Fruit fly (Drosophila melanogaster) whole organism, embryonic: Measurements from ENCODE around the gene CG2120.

ENCODE experiments used
- Ada2b ChIP-seq: fragments of 200-800 bp; sonication (Bioruptor generic); IDR thresholded peaks from 2 replicates; pipeline ENCODE4 v1.3.6; 2022; ENCODE audit warnings: missing biosample characterization, missing genetic modification characterization
- Atf6 ChIP-seq: fragments of 200-800 bp; sonication (Bioruptor generic); IDR thresholded peaks from 2 replicates; pipeline ENCODE4 v1.3.6; 2022; ENCODE audit warnings: missing biosample characterization, missing genetic modification characterization
- CG10209 ChIP-seq: fragments of 200-800 bp; sonication (Bioruptor generic); optimal IDR thresholded peaks from 3 replicates; lab custom pipeline; 2017; ENCODE audit warnings: missing biosample characterization, mild to moderate bottlenecking, missing genetic modification characterization, missing genetic modification reagents
- CG10654 ChIP-seq: fragments of 200-800 bp; sonication (Bioruptor generic); optimal IDR thresholded peaks from 2 replicates; lab custom pipeline; 2016; ENCODE audit warnings: missing biosample characterization, missing genetic modification characterization
- CG11247 ChIP-seq: fragments of 200-800 bp; sonication (Bioruptor generic); IDR thresholded peaks from 2 replicates; pipeline ENCODE4 v1.3.6; 2022; ENCODE audit warnings: missing biosample characterization, missing genetic modification characterization
- CG11398 ChIP-seq: fragments of 200-800 bp; sonication (Bioruptor generic); optimal IDR thresholded peaks from 2 replicates; lab custom pipeline; 2016; ENCODE audit warnings: missing biosample characterization, missing genetic modification characterization
- CG15696 ChIP-seq: fragments of 200-800 bp; sonication (Bioruptor generic); optimal IDR thresholded peaks from 2 replicates; lab custom pipeline; 2019; ENCODE audit warnings: missing biosample characterization, mild to moderate bottlenecking, missing genetic modification characterization, moderate library complexity
- CG17359 ChIP-seq: fragments of 200-800 bp; sonication (Bioruptor generic); optimal IDR thresholded peaks from 3 replicates; lab custom pipeline; 2018; ENCODE audit warnings: missing biosample characterization, mild to moderate bottlenecking, missing genetic modification characterization, moderate library complexity
- CG17385 ChIP-seq: fragments of 200-800 bp; sonication (Bioruptor generic); optimal IDR thresholded peaks from 3 replicates; lab custom pipeline; 2018; ENCODE audit warnings: missing biosample characterization, mild to moderate bottlenecking, missing genetic modification characterization
- CG17612 ChIP-seq: fragments of 200-800 bp; sonication (Bioruptor generic); IDR thresholded peaks from 2 replicates; pipeline ENCODE4 v1.3.6; 2022; ENCODE audit warnings: missing biosample characterization, missing genetic modification characterization
- CG18619 ChIP-seq: fragments of 200-800 bp; sonication (Bioruptor generic); optimal IDR thresholded peaks from 3 replicates; lab custom pipeline; 2017; ENCODE audit warnings: missing biosample characterization, mild to moderate bottlenecking, missing genetic modification characterization
- CG2120 ChIP-seq: fragments of 200-800 bp; sonication (Bioruptor generic); optimal IDR thresholded peaks from 3 replicates; lab custom pipeline; 2016; ENCODE audit warnings: missing biosample characterization, missing genetic modification characterization
- CG32532 ChIP-seq: fragments of 200-800 bp; sonication (Bioruptor generic); IDR thresholded peaks from 2 replicates; pipeline ENCODE4 v1.3.6; 2022; ENCODE audit warnings: missing biosample characterization, missing genetic modification characterization
- CG3847 ChIP-seq: fragments of 200-800 bp; sonication (Bioruptor generic); IDR thresholded peaks from 2 replicates; pipeline ENCODE4 v1.3.6; 2022; ENCODE audit warnings: missing biosample characterization, missing genetic modification characterization
- CG42726 ChIP-seq: fragments of 200-800 bp; sonication (Bioruptor generic); IDR thresholded peaks from 2 replicates; pipeline ENCODE4 v1.3.6; 2022; ENCODE audit warnings: missing biosample characterization, missing genetic modification characterization; ENCODE audit not compliant: partially characterized antibody
- CG4730 ChIP-seq: fragments of 200-800 bp; sonication (Bioruptor generic); IDR thresholded peaks from 2 replicates; pipeline ENCODE4 v1.3.6; 2022; ENCODE audit warnings: missing biosample characterization, missing genetic modification characterization
- CG7745 ChIP-seq: fragments of 200-800 bp; sonication (Bioruptor generic); optimal IDR thresholded peaks from 2 replicates; lab custom pipeline; 2018; ENCODE audit warnings: missing biosample characterization, mild to moderate bottlenecking, missing genetic modification characterization, moderate library complexity
- CG7928 ChIP-seq: fragments of 200-800 bp; sonication (Bioruptor generic); optimal IDR thresholded peaks from 2 replicates; lab custom pipeline; 2017; ENCODE audit warnings: missing biosample characterization, mild to moderate bottlenecking, missing genetic modification characterization
- CG8290 ChIP-seq, 3 experiments: fragments of 200-800 bp; sonication (Bioruptor generic); optimal IDR thresholded peaks; 2 replicates each; lab custom pipeline; 2016 to 2019; ENCODE audit warnings: missing biosample characterization in 3 of 3, missing genetic modification characterization in 3 of 3, mild to moderate bottlenecking in 2 of 3, moderate library complexity in 1 of 3
- CG9609 ChIP-seq: fragments of 200-800 bp; sonication (Bioruptor generic); optimal IDR thresholded peaks from 3 replicates; lab custom pipeline; 2016; ENCODE audit warnings: missing biosample characterization, missing genetic modification characterization
- CrebB ChIP-seq: fragments of 200-800 bp; sonication (Bioruptor generic); optimal IDR thresholded peaks from 3 replicates; lab custom pipeline; 2018; ENCODE audit warnings: missing biosample characterization, mild to moderate bottlenecking, missing genetic modification characterization
- Dad ChIP-seq: fragments of 200-800 bp; sonication (Bioruptor generic); optimal IDR thresholded peaks from 3 replicates; lab custom pipeline; 2016; ENCODE audit warnings: missing biosample characterization, missing genetic modification characterization
- Dek ChIP-seq: fragments of 200-800 bp; sonication (Bioruptor generic); optimal IDR thresholded peaks from 3 replicates; lab custom pipeline; 2019; ENCODE audit warnings: missing biosample characterization, mild to moderate bottlenecking, missing genetic modification characterization, moderate library complexity
- Dfd ChIP-seq, 2 experiments: fragments of >200 bp; optimal IDR thresholded peaks; 2 replicates each; lab custom pipeline; 2017; ENCODE audit warnings: missing biosample characterization in 2 of 2, missing genetic modification characterization in 2 of 2
- Dp ChIP-seq: fragments of 200-800 bp; sonication (Bioruptor generic); optimal IDR thresholded peaks from 2 replicates; lab custom pipeline; 2018; ENCODE audit warnings: missing biosample characterization, mild to moderate bottlenecking, missing genetic modification characterization, moderate library complexity
- Kr ChIP-seq: fragments of 200-800 bp; sonication (Bioruptor generic); optimal IDR thresholded peaks from 2 replicates; lab custom pipeline; 2017; ENCODE audit warnings: missing biosample characterization, mild to moderate bottlenecking, missing genetic modification characterization
- Ptx1 ChIP-seq: fragments of 200-800 bp; sonication (Bioruptor generic); IDR thresholded peaks from 2 replicates; pipeline ENCODE4 v1.3.6; 2022; ENCODE audit warnings: missing biosample characterization, missing genetic modification characterization
- Sin3A ChIP-seq: fragments of >200 bp; optimal IDR thresholded peaks from 2 replicates; lab custom pipeline; 2018
- Trl ChIP-seq, 3 experiments: fragments of >200 bp in 2 of 3; fragments of 200-800 bp in 1 of 3; sonication (Bioruptor generic) in 1 of 3; optimal IDR thresholded peaks; 2 replicates in 1 of 3; 3 replicates in 2 of 3; lab custom pipeline; 2016 to 2017; ENCODE audit warnings: missing biosample characterization in 1 of 3, missing genetic modification characterization in 1 of 3
- ase ChIP-seq: fragments of 200-800 bp; sonication (Bioruptor generic); IDR thresholded peaks from 3 replicates; pipeline ENCODE4 v1.3.6; 2022; ENCODE audit warnings: missing biosample characterization, missing genetic modification characterization
- caup ChIP-seq: fragments of 200-800 bp; sonication (Bioruptor generic); optimal IDR thresholded peaks from 3 replicates; lab custom pipeline; 2017; ENCODE audit warnings: missing biosample characterization, mild to moderate bottlenecking, missing genetic modification characterization, moderate library complexity; ENCODE audit not compliant: severe bottlenecking
- chinmo ChIP-seq: fragments of 200-800 bp; sonication (Bioruptor generic); IDR thresholded peaks from 4 replicates; pipeline ENCODE4 v1.3.6; 2022; ENCODE audit warnings: missing biosample characterization, missing genetic modification characterization; ENCODE audit not compliant: partially characterized antibody
- crol ChIP-seq: fragments of 200-800 bp; sonication (Bioruptor generic); IDR thresholded peaks from 2 replicates; pipeline ENCODE4 v1.3.6; 2022; ENCODE audit warnings: missing biosample characterization, missing genetic modification characterization
- dysf ChIP-seq: fragments of 200-800 bp; sonication (Bioruptor generic); IDR thresholded peaks from 3 replicates; pipeline ENCODE4 v1.3.6; 2022; ENCODE audit warnings: missing biosample characterization, missing genetic modification characterization
- esg ChIP-seq: fragments of 200-800 bp; sonication (Bioruptor generic); conservative IDR thresholded peaks from 2 replicates; pipeline ENCODE4 v1.3.6; 2022; ENCODE audit warnings: missing biosample characterization, missing genetic modification characterization
- gro ChIP-seq: fragments of 200-800 bp; sonication (Bioruptor generic); optimal IDR thresholded peaks from 2 replicates; lab custom pipeline; 2016; ENCODE audit warnings: missing biosample characterization, missing genetic modification characterization
- her ChIP-seq: fragments of 200-800 bp; sonication (Bioruptor generic); optimal IDR thresholded peaks from 2 replicates; lab custom pipeline; 2016; ENCODE audit warnings: missing biosample characterization, missing genetic modification characterization
- hkb ChIP-seq, 2 experiments: fragments of 200-800 bp in 1 of 2; fragments of >200 bp in 1 of 2; sonication (Bioruptor generic) in 1 of 2; IDR thresholded peaks in 1 of 2; optimal IDR thresholded peaks in 1 of 2; 2 replicates each; pipeline versions ENCODE4 v1.3.6 to Lab custom; 2017 to 2022; ENCODE audit warnings: missing biosample characterization in 1 of 2, missing genetic modification characterization in 1 of 2
- jumu ChIP-seq: fragments of 200-800 bp; sonication (Bioruptor generic); optimal IDR thresholded peaks from 3 replicates; lab custom pipeline; 2016; ENCODE audit warnings: missing biosample characterization, missing genetic modification characterization
- ken ChIP-seq: fragments of 200-800 bp; sonication (Bioruptor generic); IDR thresholded peaks from 3 replicates; pipeline ENCODE4 v1.3.6; 2022; ENCODE audit warnings: missing biosample characterization, missing genetic modification characterization
- nau ChIP-seq: fragments of 200-800 bp; sonication (Bioruptor generic); optimal IDR thresholded peaks from 3 replicates; lab custom pipeline; 2017; ENCODE audit warnings: missing biosample characterization, mild to moderate bottlenecking, missing genetic modification characterization, missing genetic modification reagents
- nerfin-2 ChIP-seq: fragments of 200-800 bp; sonication (Bioruptor generic); IDR thresholded peaks from 2 replicates; pipeline ENCODE4 v1.3.6; 2022; ENCODE audit warnings: missing biosample characterization, missing genetic modification characterization; ENCODE audit not compliant: partially characterized antibody
- p53 ChIP-seq: fragments of 200-800 bp; sonication (Bioruptor generic); optimal IDR thresholded peaks from 2 replicates; lab custom pipeline; 2016; ENCODE audit warnings: missing biosample characterization, missing genetic modification characterization
- pan ChIP-seq, 4 experiments: fragments of >200 bp in 3 of 4; fragments of 200-800 bp in 1 of 4; sonication (Bioruptor generic) in 1 of 4; optimal IDR thresholded peaks in 3 of 4; IDR thresholded peaks in 1 of 4; 2 replicates each; pipeline versions ENCODE4 v1.3.6 to Lab custom; 2017 to 2022; ENCODE audit warnings: missing biosample characterization in 2 of 4, missing genetic modification characterization in 2 of 4, mixed read lengths in 1 of 4
- run ChIP-seq: fragments of 200-800 bp; sonication (Bioruptor generic); optimal IDR thresholded peaks from 3 replicates; lab custom pipeline; 2018; ENCODE audit warnings: missing biosample characterization, mild to moderate bottlenecking, missing genetic modification characterization
- slbo ChIP-seq: fragments of 200-800 bp; sonication (Bioruptor generic); IDR thresholded peaks from 2 replicates; pipeline ENCODE4 v1.3.6; 2022; ENCODE audit warnings: missing biosample characterization, missing genetic modification characterization
- sob ChIP-seq: fragments of 200-800 bp; sonication (Bioruptor generic); IDR thresholded peaks from 2 replicates; pipeline ENCODE4 v1.3.6; 2022; ENCODE audit warnings: missing biosample characterization, missing genetic modification characterization
- sr ChIP-seq: fragments of 200-800 bp; sonication (Bioruptor generic); IDR thresholded peaks from 3 replicates; pipeline ENCODE4 v1.3.6; 2022; ENCODE audit warnings: missing biosample characterization, missing genetic modification characterization
- sug ChIP-seq: fragments of 200-800 bp; optimal IDR thresholded peaks from 2 replicates; lab custom pipeline; 2019; ENCODE audit warnings: missing biosample characterization, mild to moderate bottlenecking, missing genetic modification characterization, moderate library complexity
- unpg ChIP-seq: fragments of 200-800 bp; sonication (Bioruptor generic); optimal IDR thresholded peaks from 3 replicates; lab custom pipeline; 2018; ENCODE audit warnings: missing biosample characterization, mild to moderate bottlenecking, missing genetic modification characterization, moderate library complexity

Gene CG2120

DNA sequence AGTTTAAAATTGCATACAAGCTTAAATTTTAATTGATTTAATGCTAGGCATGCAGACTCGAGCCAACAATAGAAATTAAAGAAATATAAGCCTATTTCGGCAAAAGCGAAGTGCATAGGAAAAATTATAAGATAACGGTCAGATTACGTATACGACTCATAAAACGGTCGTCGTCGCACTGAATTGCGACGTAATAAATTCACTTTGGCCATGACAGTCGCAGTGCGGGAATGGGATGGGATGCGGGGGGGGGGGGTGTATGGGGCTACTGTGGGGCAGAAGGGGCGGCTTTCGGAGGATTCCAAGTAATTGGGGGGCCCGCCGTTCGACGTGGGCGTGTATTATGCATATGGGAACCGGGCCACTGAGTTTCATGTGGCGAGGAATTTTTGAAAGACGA lies 24.6 kb upstream of the CG2120 start:
- TF ChIP-seq Dfd (GFP tag; optimal IDR thresholded peaks at IDR 0.05; lab: Kevin White, UChicago): no peak
- TF ChIP-seq CG15696 (tag; lab: Kevin White, UChicago): no peak
- TF ChIP-seq CG17612 (GFP tag; lab: Robert Waterston, UW): no peak
- no peak for TF ChIP-seq nerfin-2
- peak; percentile 90; the same call in 2 of the 4 replicates for TF ChIP-seq chinmo
- no peak for TF ChIP-seq Dad (GFP tag; lab: Kevin White, UChicago)
- TF ChIP-seq her: no peak
- no peak for TF ChIP-seq CG7745
- TF ChIP-seq sr (GFP tag; lab: Robert Waterston, UW): peak; percentile 15; the same call in 1 of the 3 replicates
- peak; percentile 88 for TF ChIP-seq crol
- no peak for TF ChIP-seq ken (GFP tag; lab: Robert Waterston, UW)
- no peak for TF ChIP-seq unpg
- no peak for TF ChIP-seq CrebB (tag; lab: Kevin White, UChicago)
- TF ChIP-seq Sin3A (lab: Kevin White, UChicago): no peak
- TF ChIP-seq Dp: no peak
- TF ChIP-seq CG42726 (GFP tag; lab: Robert Waterston, UW): no peak
- no peak for TF ChIP-seq CG10654 (GFP tag; lab: Kevin White, UChicago)
- no peak for TF ChIP-seq CG4730 (GFP tag; lab: Robert Waterston, UW)
- no peak for TF ChIP-seq esg (GFP tag; lab: Robert Waterston, UW)
- TF ChIP-seq p53 (GFP tag; lab: Kevin White, UChicago): no peak
- TF ChIP-seq CG9609 (GFP tag; lab: Kevin White, UChicago): no peak
- no peak for TF ChIP-seq pan (optimal IDR thresholded peaks at IDR 0.05; lab: Kevin White, UChicago)
- peak in 1 of 2 experiments; percentile 14 for TF ChIP-seq pan (GFP tag; optimal IDR thresholded peaks at IDR 0.05 in 1 of 2, IDR thresholded peaks at IDR 0.05 in 1 of 2)
- TF ChIP-seq CG8290 (GFP tag; optimal IDR thresholded peaks at IDR 0.05; lab: Kevin White, UChicago): no peak
- no peak for TF ChIP-seq CG8290 (tag; optimal IDR thresholded peaks at IDR 0.05; lab: Kevin White, UChicago)
- peak; percentile 26 for TF ChIP-seq sug
- no peak for TF ChIP-seq ase
- no peak for TF ChIP-seq CG7928 (GFP tag; lab: Kevin White, UChicago)
- TF ChIP-seq CG17385 (GFP tag; lab: Kevin White, UChicago): no peak
- TF ChIP-seq sob: no peak

DNA sequence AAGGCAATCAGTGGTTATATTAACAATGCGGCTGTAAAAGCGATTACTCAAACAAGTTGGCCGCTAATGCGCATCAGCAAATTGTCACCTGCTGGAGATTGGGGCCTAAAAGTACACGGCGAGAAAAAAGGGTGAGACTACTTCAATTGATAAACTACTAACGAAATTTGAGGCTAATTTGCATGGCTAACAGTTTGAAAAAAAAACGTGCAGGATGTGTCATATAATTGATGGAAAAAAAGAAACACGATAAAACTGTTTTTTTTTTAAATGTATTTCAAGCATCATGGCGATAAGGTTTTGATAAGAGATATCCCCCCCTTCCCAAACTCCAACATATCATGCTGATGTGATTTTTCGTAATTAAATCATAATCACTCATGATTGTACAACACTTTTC lies 22.9 kb upstream of the CG2120 start:
- TF ChIP-seq slbo (peak; percentile 75), Ada2b (peak; percentile 16; the same call in 1 of the 2 replicates), Dek (tag; lab: Kevin White, UChicago) (peak; percentile 26), CG17359 (peak; percentile 6), CG11247 (GFP tag; lab: Robert Waterston, UW) (no peak), hkb (optimal IDR thresholded peaks at IDR 0.05; lab: Kevin White, UChicago) (no peak), hkb (GFP tag; IDR thresholded peaks at IDR 0.05; lab: Robert Waterston, UW) (peak; percentile 39; the same call in 1 of the 2 replicates), nau (peak; percentile 27), CG2120 (GFP tag; lab: Kevin White, UChicago) (peak; percentile 55), CG32532 (peak; percentile 64; the same call in 1 of the 2 replicates), run (tag; lab: Kevin White, UChicago) (no peak), CG18619 (GFP tag; lab: Kevin White, UChicago) (peak; percentile 18), nerfin-2 (no peak), gro (GFP tag; lab: Kevin White, UChicago) (peak; percentile 31), CG11398 (no peak), CG3847 (GFP tag; lab: Robert Waterston, UW) (peak; percentile 45; the same call in 1 of the 2 replicates), Kr (no peak), CG10209 (GFP tag; lab: Kevin White, UChicago) (peak; percentile 35), Ptx1 (GFP tag; lab: Robert Waterston, UW) (peak; percentile 46; the same call in 1 of the 2 replicates), Atf6 (GFP tag; lab: Robert Waterston, UW) (peak; percentile 57; the same call in 1 of the 2 replicates), Trl (optimal IDR thresholded peaks at IDR 0.05; lab: Kevin White, UChicago) (no peak), Trl (GFP tag; optimal IDR thresholded peaks at IDR 0.05; lab: Kevin White, UChicago) (peak; percentile 5), dysf (GFP tag; lab: Robert Waterston, UW) (peak; percentile 65; the same call in 2 of the 3 replicates), caup (GFP tag; lab: Kevin White, UChicago) (peak; percentile 46), jumu (GFP tag; lab: Kevin White, UChicago) (peak; percentile 7)
